Worm (Caenorhabditis elegans): ENCODE data around the gene jmjd-5.

jmjd-5 gene

DNA sequence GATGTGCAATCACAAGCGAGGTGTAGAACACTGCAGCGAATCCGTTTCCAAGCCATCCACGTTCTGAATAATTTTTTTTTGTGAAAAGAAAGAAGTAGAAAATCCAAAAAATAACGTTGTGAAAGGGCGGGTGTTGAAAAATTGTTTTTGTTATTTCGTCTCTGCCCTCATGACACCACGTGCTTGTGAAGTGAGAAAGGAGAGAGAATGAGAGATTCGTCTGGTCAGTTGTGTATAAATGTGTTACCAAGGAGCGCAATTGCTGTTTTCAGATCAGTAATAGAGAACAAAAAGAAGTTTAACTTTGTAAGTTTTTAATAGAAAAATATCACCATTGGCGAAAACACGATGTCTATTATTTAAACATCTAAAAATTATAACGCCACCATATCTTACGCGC is 6.0 kb upstream of the jmjd-5 start (continued):
- no peak for TF ChIP-seq nhr-48 (tag; optimal IDR thresholded peaks at IDR 0.05)
- TF ChIP-seq ceh-32 (tag; optimal IDR thresholded peaks at IDR 0.05; ENCODE audit: poor library complexity) = no peak
- peak; percentile 26 for TF ChIP-seq nhr-77 (tag; optimal IDR thresholded peaks at IDR 0.05)
- TF ChIP-seq lir-3 (tag; optimal IDR thresholded peaks at IDR 0.05) = no peak
- no peak for TF ChIP-seq jun-1 (tag; optimal IDR thresholded peaks at IDR 0.05)
- no peak for TF ChIP-seq sdz-12 (GFP tag; optimal IDR thresholded peaks at IDR 0.05)
- TF ChIP-seq F44E2.7 (GFP tag; IDR thresholded peaks at IDR 0.05) = no peak
- no peak for TF ChIP-seq lim-7 (GFP tag; IDR thresholded peaks at IDR 0.05)
- TF ChIP-seq nhr-76 (tag; optimal IDR thresholded peaks at IDR 0.05) = no peak
- TF ChIP-seq snpc-1.2 (GFP tag; IDR thresholded peaks at IDR 0.05) = no peak
- TF ChIP-seq ceh-44 (GFP tag; IDR thresholded peaks at IDR 0.05) = no peak
- no peak for TF ChIP-seq ceh-28 (tag; optimal IDR thresholded peaks at IDR 0.05)
- TF ChIP-seq zip-2 (tag; optimal IDR thresholded peaks at IDR 0.05) = no peak
- no peak for TF ChIP-seq nhr-237 (tag; optimal IDR thresholded peaks at IDR 0.05)
- no peak for TF ChIP-seq nhr-41 (GFP tag; IDR thresholded peaks at IDR 0.05)
- TF ChIP-seq dve-1 (tag; optimal IDR thresholded peaks at IDR 0.05; ENCODE audit: insufficient read depth) = peak; percentile 26
- no peak for TF ChIP-seq lin-15B (tag; optimal IDR thresholded peaks at IDR 0.05)
- no peak for TF ChIP-seq F37D6.2 (tag; optimal IDR thresholded peaks at IDR 0.05)
- TF ChIP-seq Y75B8A.6 (GFP tag; IDR thresholded peaks at IDR 0.05) = no peak
- no peak for TF ChIP-seq R02D3.7 (tag; optimal IDR thresholded peaks at IDR 0.05)
- TF ChIP-seq pqm-1 (tag; optimal IDR thresholded peaks at IDR 0.05) = no peak
- TF ChIP-seq ZK337.2 (GFP tag; IDR thresholded peaks at IDR 0.05) = no peak
- no peak for TF ChIP-seq nhr-25 (tag; optimal IDR thresholded peaks at IDR 0.05; ENCODE audit: borderline replicate concordance, insufficient read depth)
- peak; percentile 49 for TF ChIP-seq mep-1 (tag; optimal IDR thresholded peaks at IDR 0.05)

DNA sequence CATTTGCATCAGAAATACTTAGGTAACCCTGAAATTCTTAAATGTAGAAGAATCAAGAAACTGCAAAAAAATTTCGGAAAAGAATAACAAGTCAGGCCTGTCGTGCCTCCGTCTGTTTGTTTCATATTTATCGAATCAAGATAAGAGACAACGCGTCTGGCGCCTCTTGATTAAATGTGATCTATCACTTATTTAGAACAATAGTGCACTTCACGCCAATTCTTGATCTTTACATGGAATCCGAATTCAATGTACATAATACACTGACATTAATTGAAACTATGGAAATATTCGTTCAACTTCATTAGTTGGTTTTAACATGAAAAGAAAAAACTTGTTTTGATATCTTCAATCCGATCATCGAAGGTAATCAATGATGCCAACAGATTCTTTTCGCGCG is 4.8 kb upstream of the jmjd-5 start, which contains the start of gene mboa-2:
TSS of gene mboa-2 (minus strand) at position 28 of the 400 bp plus-strand sequence.
- TF ChIP-seq nhr-11 (tag; optimal IDR thresholded peaks at IDR 0.05) (no peak), nhr-28 (tag; optimal IDR thresholded peaks at IDR 0.05) (peak; percentile 50), arid-1 (GFP tag; conservative IDR thresholded peaks at IDR 0.05) (peak; percentile 31; the same call in 1 of the 2 replicates), ceh-20 (GFP tag; IDR thresholded peaks at IDR 0.05) (0 out of 2 replicates have a peak, but pooled peaks have one; percentile 16), dmd-6 (GFP tag; IDR thresholded peaks at IDR 0.05) (peak; percentile 52), hmg-1.1 (GFP tag; IDR thresholded peaks at IDR 0.05) (no peak), mep-1 (tag; optimal IDR thresholded peaks at IDR 0.05) (peak; percentile 66), lin-38 (GFP tag; IDR thresholded peaks at IDR 0.05) (peak; percentile 59), snpc-4 (tag; optimal IDR thresholded peaks at IDR 0.05) (no peak), dpl-1 (GFP tag; optimal IDR thresholded peaks at IDR 0.05) (no peak), zfp-3 (GFP tag; conservative IDR thresholded peaks at IDR 0.05) (peak; percentile 43; the same call in 1 of the 2 replicates), rbr-2 (tag; optimal IDR thresholded peaks at IDR 0.05) (peak; percentile 20), nhr-48 (tag; optimal IDR thresholded peaks at IDR 0.05) (peak; percentile 12), daf-16 (GFP tag; optimal IDR thresholded peaks at IDR 0.05) (peak in 1 of 2 experiments; percentile 79), daf-16 (tag; optimal IDR thresholded peaks at IDR 0.05) (peak; percentile 76), ZK337.2 (GFP tag; IDR thresholded peaks at IDR 0.05) (no peak), hlh-11 (tag; optimal IDR thresholded peaks at IDR 0.05) (peak; percentile 60), pqm-1 (tag; optimal IDR thresholded peaks at IDR 0.05) (peak; percentile 9), gei-8 (GFP tag; optimal IDR thresholded peaks at IDR 0.05) (peak; percentile 14), lsy-2 (tag; optimal IDR thresholded peaks at IDR 0.05) (peak in 1 of 2 experiments; percentile 63), duxl-1 (tag; optimal IDR thresholded peaks at IDR 0.05; ENCODE audit: poor library complexity) (peak; percentile 72), lin-13 (GFP tag; optimal IDR thresholded peaks at IDR 0.05) (no peak), dve-1 (tag; optimal IDR thresholded peaks at IDR 0.05; ENCODE audit: insufficient read depth) (peak; percentile 83), mes-2 (tag; optimal IDR thresholded peaks at IDR 0.05; ENCODE audit: poor library complexity, severe bottlenecking) (peak; percentile 51), lin-1 (GFP tag; IDR thresholded peaks at IDR 0.05) (0 out of 2 replicates have a peak, but pooled peaks have one; percentile 9), nhr-102 (tag; optimal IDR thresholded peaks at IDR 0.05) (peak; percentile 56), jun-1 (tag; optimal IDR thresholded peaks at IDR 0.05) (no peak), T20F7.1 (GFP tag; optimal IDR thresholded peaks at IDR 0.05) (peak; percentile 65)
